Fruit fly (Drosophila melanogaster): Measurements from ENCODE around the gene CG9801.
A peak's percentile ranks its signal among the peaks of the same experiment; 100 is the strongest.

The CG9801 gene

dm6 chr3R:8747134-8747870, at the start of gene CG9801, which contains the start of gene Nasp (continued):
- TF ChIP-seq sens (GFP tag) = peak; percentile 87
- 0 out of 3 replicates have a peak, but pooled peaks have one; percentile 13 for TF ChIP-seq CG11456 (GFP tag; IDR thresholded peaks at IDR 0.05)
- TF ChIP-seq Hmr (GFP tag; optimal IDR thresholded peaks at IDR 0.05) = peak; percentile 68
- no peak for TF ChIP-seq D19B (GFP tag; optimal IDR thresholded peaks at IDR 0.05)
- peak; percentile 67 for TF ChIP-seq CTCF (GFP tag; optimal IDR thresholded peaks at IDR 0.05)
- TF ChIP-seq shn (GFP tag; optimal IDR thresholded peaks at IDR 0.05) = no peak
- TF ChIP-seq Med (GFP tag) = peak; percentile 92
- no peak for TF ChIP-seq crc (GFP tag; optimal IDR thresholded peaks at IDR 0.05)
- no peak for TF ChIP-seq CG16863 (GFP tag; optimal IDR thresholded peaks at IDR 0.05)
- TF ChIP-seq CG6175 (GFP tag; IDR thresholded peaks at IDR 0.05) = no peak
- no peak for TF ChIP-seq h (optimal IDR thresholded peaks at IDR 0.05)
- TF ChIP-seq Atf3 (GFP tag; optimal IDR thresholded peaks at IDR 0.05) = no peak
- TF ChIP-seq ro (GFP tag; IDR thresholded peaks at IDR 0.05) = no peak
- TF ChIP-seq BEAF-32 (GFP tag; optimal IDR thresholded peaks at IDR 0.05) = peak; percentile 81
- 0 out of 2 replicates have a peak, but pooled peaks have one; percentile 29 for TF ChIP-seq CG32772 (GFP tag; IDR thresholded peaks at IDR 0.05)
- no peak for TF ChIP-seq pan (optimal IDR thresholded peaks at IDR 0.05)
- peak in 1 of 2 experiments; percentile 35 for TF ChIP-seq pan (GFP tag; optimal IDR thresholded peaks at IDR 0.05 in 1 of 2, IDR thresholded peaks at IDR 0.05 in 1 of 2)
- no peak for TF ChIP-seq sim (GFP tag; IDR thresholded peaks at IDR 0.05)
- TF ChIP-seq nerfin-2 (GFP tag; IDR thresholded peaks at IDR 0.05; ENCODE audit: partially characterized antibody) = peak; percentile 73
- TF ChIP-seq Dbx (GFP tag; IDR thresholded peaks at IDR 0.05) = peak; percentile 36; the same call in 1 of the 3 replicates
- TF ChIP-seq zf30C (GFP tag; optimal IDR thresholded peaks at IDR 0.05) = no peak
- TF ChIP-seq her (GFP tag; optimal IDR thresholded peaks at IDR 0.05) = peak; percentile 39
- peak; percentile 57 for TF ChIP-seq hbn (GFP tag; IDR thresholded peaks at IDR 0.05; ENCODE audit: partially characterized antibody)
- peak; percentile 29 to 33 for TF ChIP-seq dpn (GFP tag; optimal IDR thresholded peaks at IDR 0.05)
- no peak for TF ChIP-seq Dip3 (GFP tag; optimal IDR thresholded peaks at IDR 0.05)
- TF ChIP-seq inv (GFP tag; IDR thresholded peaks at IDR 0.05; ENCODE audit: partially characterized antibody) = peak; percentile 64
- TF ChIP-seq nau (GFP tag; optimal IDR thresholded peaks at IDR 0.05) = peak; percentile 4
- peak in 1 of 2 experiments; percentile 73 for TF ChIP-seq Eip74EF (GFP tag; optimal IDR thresholded peaks at IDR 0.05)
- no peak for TF ChIP-seq tll (GFP tag; optimal IDR thresholded peaks at IDR 0.05)
- TF ChIP-seq maf-S (GFP tag; optimal IDR thresholded peaks at IDR 0.05) = no peak
- 0 out of 2 replicates have a peak, but pooled peaks have one; percentile 31 for TF ChIP-seq CG17328 (GFP tag; IDR thresholded peaks at IDR 0.05)
- TF ChIP-seq dm (GFP tag; optimal IDR thresholded peaks at IDR 0.05) = peak; percentile 35
- TF ChIP-seq CG15514 (GFP tag; optimal IDR thresholded peaks at IDR 0.05) = peak; percentile 81
- TF ChIP-seq wdn (GFP tag; IDR thresholded peaks at IDR 0.05) = peak; percentile 38; the same call in 1 of the 2 replicates
- TF ChIP-seq CG30403 (GFP tag; optimal IDR thresholded peaks at IDR 0.05) = peak; percentile 31
- TF ChIP-seq CG14860 (GFP tag; IDR thresholded peaks at IDR 0.05; ENCODE audit: partially characterized antibody) = peak; percentile 56; the same call in 2 of the 3 replicates
- no peak for TF ChIP-seq pnt (GFP tag; optimal IDR thresholded peaks at IDR 0.05)
- no peak for TF ChIP-seq Doc2 (GFP tag; IDR thresholded peaks at IDR 0.05)
- TF ChIP-seq disco-r (GFP tag; optimal IDR thresholded peaks at IDR 0.05) = no peak
- peak; percentile 39 for TF ChIP-seq NfI (GFP tag; optimal IDR thresholded peaks at IDR 0.05)
- TF ChIP-seq grn (GFP tag; optimal IDR thresholded peaks at IDR 0.05) = no peak
- peak in 1 of 2 experiments; percentile 41 for TF ChIP-seq chif (GFP tag; optimal IDR thresholded peaks at IDR 0.05)
- TF ChIP-seq CG14710 (tag; optimal IDR thresholded peaks at IDR 0.05) = peak; percentile 67
- peak; percentile 88 for TF ChIP-seq E2f2 (GFP tag; IDR thresholded peaks at IDR 0.05)
- peak in 1 of 2 experiments; percentile 10 for TF ChIP-seq insv (GFP tag; optimal IDR thresholded peaks at IDR 0.05)
- no peak for TF ChIP-seq z (GFP tag; IDR thresholded peaks at IDR 0.05)
- no peak for TF ChIP-seq fru (optimal IDR thresholded peaks at IDR 0.05)
- no peak for TF ChIP-seq CG12744 (GFP tag; optimal IDR thresholded peaks at IDR 0.05)
- peak; percentile 63; the same call in 1 of the 2 replicates for TF ChIP-seq ato (GFP tag; IDR thresholded peaks at IDR 0.05; ENCODE audit: partially characterized antibody)
- TF ChIP-seq Meics (GFP tag; optimal IDR thresholded peaks at IDR 0.05) = no peak
